Worm (Caenorhabditis elegans): ENCODE data around the gene ugt-20.

- TF ChIP-seq ama-1 (optimal IDR thresholded peaks at IDR 0.05) (no peak), ama-1 (GFP tag; optimal IDR thresholded peaks at IDR 0.05) (no peak), B0035.1 (tag; optimal IDR thresholded peaks at IDR 0.05) (no peak), aptf-2 (GFP tag; conservative IDR thresholded peaks at IDR 0.05) (no peak), C06A6.2 (GFP tag; conservative IDR thresholded peaks at IDR 0.05) (peak; percentile 22; the same call in 1 of the 2 replicates), mcd-1 (GFP tag; IDR thresholded peaks at IDR 0.05) (no peak), unc-130 (GFP tag; optimal IDR thresholded peaks at IDR 0.05) (no peak), F52B5.7 (tag; optimal IDR thresholded peaks at IDR 0.05) (no peak), nhr-120 (GFP tag; IDR thresholded peaks at IDR 0.05) (no peak), snpc-4 (GFP tag; optimal IDR thresholded peaks at IDR 0.05) (no peak), snpc-4 (tag; optimal IDR thresholded peaks at IDR 0.05) (peak in 1 of 4 experiments; percentile 46), dpff-1 (tag; optimal IDR thresholded peaks at IDR 0.05) (no peak), mes-4 (tag; optimal IDR thresholded peaks at IDR 0.05) (no peak)
Observed at ce11 chrIV:6099770-6100169, 16.4 kb upstream of the ugt-20 start.
